Fruit fly (Drosophila melanogaster) whole organism, embryonic: ENCODE measurements around the gene bbg.

Experiments used
- B-H1 ChIP-seq: fragments of 200-800 bp; sonication (Bioruptor generic); IDR thresholded peaks from 3 replicates; pipeline ENCODE4 v1.3.6; 2022; ENCODE audit warnings: missing biosample characterization, missing genetic modification characterization
- Blimp-1 ChIP-seq: fragments of 200-800 bp; sonication (Bioruptor generic); optimal IDR thresholded peaks from 3 replicates; lab custom pipeline; 2018; ENCODE audit warnings: missing biosample characterization, missing genetic modification characterization, mild to moderate bottlenecking, moderate library complexity, missing genetic modification reagents
- CG10267 ChIP-seq: fragments of 200-800 bp; sonication (Bioruptor generic); optimal IDR thresholded peaks from 2 replicates; lab custom pipeline; 2018; ENCODE audit warnings: missing biosample characterization, mild to moderate bottlenecking, missing genetic modification characterization, moderate library complexity
- CG10543 ChIP-seq: fragments of 200-800 bp; sonication (Bioruptor generic); optimal IDR thresholded peaks from 3 replicates; lab custom pipeline; 2017; ENCODE audit warnings: missing biosample characterization, mild to moderate bottlenecking, missing genetic modification characterization, moderate library complexity
- CG10565 ChIP-seq: fragments of 200-800 bp; sonication (Bioruptor generic); optimal IDR thresholded peaks from 3 replicates; lab custom pipeline; 2016; ENCODE audit warnings: missing biosample characterization, mild to moderate bottlenecking, missing genetic modification characterization
- CG11093 ChIP-seq: fragments of 200-800 bp; sonication (Bioruptor generic); IDR thresholded peaks from 3 replicates; pipeline ENCODE4 v1.3.6; 2022; ENCODE audit warnings: missing biosample characterization, missing genetic modification characterization
- CG11398 ChIP-seq: fragments of 200-800 bp; sonication (Bioruptor generic); optimal IDR thresholded peaks from 2 replicates; lab custom pipeline; 2016; ENCODE audit warnings: missing biosample characterization, missing genetic modification characterization
- CG11504 ChIP-seq: fragments of 200-800 bp; sonication (Bioruptor generic); optimal IDR thresholded peaks from 3 replicates; lab custom pipeline; 2019; ENCODE audit warnings: missing biosample characterization, mild to moderate bottlenecking, missing genetic modification characterization, moderate library complexity
- CG12219 ChIP-seq: fragments of 200-800 bp; sonication (Bioruptor generic); optimal IDR thresholded peaks from 3 replicates; lab custom pipeline; 2018; ENCODE audit warnings: missing biosample characterization, mild to moderate bottlenecking, missing genetic modification characterization
- CG12942 ChIP-seq: fragments of 200-800 bp; sonication (Bioruptor generic); optimal IDR thresholded peaks from 3 replicates; lab custom pipeline; 2016; ENCODE audit warnings: missing biosample characterization, missing genetic modification characterization
- CG13296 ChIP-seq: fragments of 200-800 bp; sonication (Bioruptor generic); optimal IDR thresholded peaks from 3 replicates; lab custom pipeline; 2018; ENCODE audit warnings: missing biosample characterization, mild to moderate bottlenecking, missing genetic modification characterization
- CG13624 ChIP-seq: fragments of 200-800 bp; sonication (Bioruptor generic); optimal IDR thresholded peaks from 2 replicates; lab custom pipeline; 2016; ENCODE audit warnings: missing biosample characterization, missing genetic modification characterization
- CG1603 ChIP-seq: fragments of 200-800 bp; sonication (Bioruptor generic); optimal IDR thresholded peaks from 2 replicates; lab custom pipeline; 2019; ENCODE audit warnings: missing biosample characterization, mild to moderate bottlenecking, missing genetic modification characterization, moderate library complexity
- CG1647 ChIP-seq: fragments of 200-800 bp; sonication (Bioruptor generic); optimal IDR thresholded peaks from 3 replicates; lab custom pipeline; 2016; ENCODE audit warnings: missing biosample characterization, missing genetic modification characterization
- CG17829 ChIP-seq: fragments of 200-800 bp; optimal IDR thresholded peaks from 2 replicates; lab custom pipeline; 2019; ENCODE audit warnings: missing biosample characterization, mild to moderate bottlenecking, missing genetic modification characterization, moderate library complexity
- CG30403 ChIP-seq: fragments of 200-800 bp; sonication (Bioruptor generic); optimal IDR thresholded peaks from 3 replicates; lab custom pipeline; 2016; ENCODE audit warnings: missing biosample characterization, missing genetic modification characterization
- CG31224 ChIP-seq: fragments of 200-800 bp; sonication (Bioruptor generic); IDR thresholded peaks from 2 replicates; pipeline ENCODE4 v1.3.6; 2022; ENCODE audit warnings: missing biosample characterization, missing genetic modification characterization
- CG5245 ChIP-seq: fragments of 200-800 bp; sonication (Bioruptor generic); optimal IDR thresholded peaks from 3 replicates; lab custom pipeline; 2016; ENCODE audit warnings: missing biosample characterization, missing genetic modification characterization
- CG6272 ChIP-seq: fragments of 200-800 bp; sonication (Bioruptor generic); IDR thresholded peaks from 2 replicates; pipeline ENCODE4 v1.3.6; 2022; ENCODE audit warnings: missing biosample characterization, missing genetic modification characterization
- CG9876 ChIP-seq: fragments of 200-800 bp; sonication (Bioruptor generic); optimal IDR thresholded peaks from 2 replicates; lab custom pipeline; 2016; ENCODE audit warnings: missing biosample characterization, missing genetic modification characterization
- CTCF ChIP-seq: fragments of 200-800 bp; sonication (Bioruptor generic); optimal IDR thresholded peaks from 2 replicates; lab custom pipeline; 2017; ENCODE audit warnings: missing biosample characterization, mild to moderate bottlenecking, missing genetic modification characterization, moderate library complexity
- CkIIα-i1 ChIP-seq: fragments of 200-800 bp; sonication (Bioruptor generic); IDR thresholded peaks from 2 replicates; pipeline ENCODE4 v1.3.6; 2022; ENCODE audit warnings: missing biosample characterization, missing genetic modification characterization
- CrebB ChIP-seq: fragments of 200-800 bp; sonication (Bioruptor generic); optimal IDR thresholded peaks from 3 replicates; lab custom pipeline; 2018; ENCODE audit warnings: missing biosample characterization, mild to moderate bottlenecking, missing genetic modification characterization
- Doc3 ChIP-seq: fragments of 200-800 bp; sonication (Bioruptor generic); IDR thresholded peaks from 3 replicates; pipeline ENCODE4 v1.3.6; 2022; ENCODE audit warnings: missing biosample characterization, missing genetic modification characterization; ENCODE audit not compliant: partially characterized antibody
- Gsc ChIP-seq: fragments of 200-800 bp; sonication (Bioruptor generic); IDR thresholded peaks from 2 replicates; pipeline ENCODE4 v1.3.6; 2022; ENCODE audit warnings: missing biosample characterization, missing genetic modification characterization
- H15 ChIP-seq: fragments of 200-800 bp; sonication (Bioruptor generic); IDR thresholded peaks from 3 replicates; pipeline ENCODE4 v1.3.6; 2022; ENCODE audit warnings: missing biosample characterization, missing genetic modification characterization
- HHEX ChIP-seq: fragments of 200-800 bp; sonication (Bioruptor generic); optimal IDR thresholded peaks from 3 replicates; lab custom pipeline; 2017; ENCODE audit warnings: missing biosample characterization, mild to moderate bottlenecking, missing genetic modification characterization, missing genetic modification reagents
- Hr51 ChIP-seq, 2 experiments: fragments of 200-800 bp; sonication (Bioruptor generic); optimal IDR thresholded peaks; 2 replicates in 1 of 2; 3 replicates in 1 of 2; lab custom pipeline; 2016 to 2018; ENCODE audit warnings: missing biosample characterization in 2 of 2, missing genetic modification characterization in 2 of 2, mild to moderate bottlenecking in 1 of 2, moderate library complexity in 1 of 2
- Jarid2 ChIP-seq: fragments of 200-800 bp; sonication (Bioruptor generic); optimal IDR thresholded peaks from 3 replicates; lab custom pipeline; 2017; ENCODE audit warnings: mild to moderate bottlenecking, missing biosample characterization, missing genetic modification reagents, missing genetic modification characterization
- Max ChIP-seq: fragments of 200-800 bp; sonication (Bioruptor generic); optimal IDR thresholded peaks from 2 replicates; lab custom pipeline; 2016; ENCODE audit warnings: missing biosample characterization, mild to moderate bottlenecking, missing genetic modification characterization
- Mes4 ChIP-seq: fragments of 200-800 bp; sonication (Bioruptor generic); optimal IDR thresholded peaks from 2 replicates; lab custom pipeline; 2016; ENCODE audit warnings: missing biosample characterization, missing genetic modification characterization
- Optix ChIP-seq: fragments of 200-800 bp; sonication (Bioruptor generic); IDR thresholded peaks from 3 replicates; pipeline ENCODE4 v1.3.6; 2022; ENCODE audit warnings: missing biosample characterization, missing genetic modification characterization
- Ravus ChIP-seq: fragments of 200-800 bp; sonication (Bioruptor generic); IDR thresholded peaks from 2 replicates; pipeline ENCODE4 v1.3.6; 2022; ENCODE audit warnings: missing biosample characterization, missing genetic modification characterization
- Spps ChIP-seq: fragments of 200-800 bp; sonication (Bioruptor generic); optimal IDR thresholded peaks from 2 replicates; lab custom pipeline; 2018; ENCODE audit warnings: missing biosample characterization, mild to moderate bottlenecking, missing genetic modification characterization
- cato ChIP-seq: fragments of 200-800 bp; sonication (Bioruptor generic); optimal IDR thresholded peaks from 2 replicates; lab custom pipeline; 2016; ENCODE audit warnings: missing biosample characterization, missing genetic modification characterization, borderline replicate concordance
- danr ChIP-seq: fragments of 200-800 bp; sonication (Bioruptor generic); IDR thresholded peaks from 2 replicates; pipeline ENCODE4 v1.3.6; 2022; ENCODE audit warnings: missing biosample characterization, missing genetic modification characterization
- dysf ChIP-seq: fragments of 200-800 bp; sonication (Bioruptor generic); IDR thresholded peaks from 3 replicates; pipeline ENCODE4 v1.3.6; 2022; ENCODE audit warnings: missing biosample characterization, missing genetic modification characterization
- exex ChIP-seq: fragments of 200-800 bp; sonication (Bioruptor generic); optimal IDR thresholded peaks from 4 replicates; lab custom pipeline; 2018; ENCODE audit warnings: missing biosample characterization, mild to moderate bottlenecking, missing genetic modification characterization, moderate library complexity
- eyg ChIP-seq: fragments of 200-800 bp; sonication (Bioruptor generic); optimal IDR thresholded peaks from 3 replicates; lab custom pipeline; 2016; ENCODE audit warnings: missing biosample characterization, missing genetic modification characterization
- fd96Cb ChIP-seq: fragments of 200-800 bp; sonication (Bioruptor generic); optimal IDR thresholded peaks from 2 replicates; lab custom pipeline; 2018; ENCODE audit warnings: missing biosample characterization, mild to moderate bottlenecking, missing genetic modification characterization, moderate library complexity
- fu2 ChIP-seq: fragments of 200-800 bp; sonication (Bioruptor generic); optimal IDR thresholded peaks from 2 replicates; lab custom pipeline; 2016; ENCODE audit warnings: missing biosample characterization, missing genetic modification characterization
- gt ChIP-seq: fragments of 200-800 bp; sonication (Bioruptor generic); IDR thresholded peaks from 2 replicates; pipeline ENCODE4 v1.3.6; 2022; ENCODE audit warnings: missing biosample characterization, missing genetic modification characterization
- klu ChIP-seq: fragments of 200-800 bp; sonication (Bioruptor generic); IDR thresholded peaks from 2 replicates; pipeline ENCODE4 v1.3.6; 2022; ENCODE audit warnings: missing biosample characterization, missing genetic modification characterization
- mam ChIP-seq: fragments of 200-800 bp; sonication (Bioruptor generic); optimal IDR thresholded peaks from 3 replicates; lab custom pipeline; 2016; ENCODE audit warnings: missing biosample characterization, missing genetic modification characterization
- pho ChIP-seq: fragments of 200-800 bp; sonication (Bioruptor generic); optimal IDR thresholded peaks from 2 replicates; lab custom pipeline; 2016; ENCODE audit warnings: missing biosample characterization, missing genetic modification characterization
- pros ChIP-seq: fragments of 200-800 bp; sonication (Bioruptor generic); optimal IDR thresholded peaks from 3 replicates; lab custom pipeline; 2019; ENCODE audit warnings: missing biosample characterization, mild to moderate bottlenecking, missing genetic modification characterization, moderate library complexity
- pum ChIP-seq: fragments of 200-800 bp; sonication (Bioruptor generic); optimal IDR thresholded peaks from 2 replicates; lab custom pipeline; 2016; ENCODE audit warnings: missing biosample characterization, missing genetic modification characterization
- rib ChIP-seq: fragments of 200-800 bp; sonication (Bioruptor generic); IDR thresholded peaks from 2 replicates; pipeline ENCODE4 v1.3.6; 2022; ENCODE audit warnings: missing biosample characterization, missing genetic modification characterization
- sug ChIP-seq: fragments of 200-800 bp; optimal IDR thresholded peaks from 2 replicates; lab custom pipeline; 2019; ENCODE audit warnings: missing biosample characterization, mild to moderate bottlenecking, missing genetic modification characterization, moderate library complexity
- twi ChIP-seq: fragments of 200-800 bp; optimal IDR thresholded peaks from 2 replicates; lab custom pipeline; 2019; ENCODE audit warnings: missing biosample characterization, mild to moderate bottlenecking, missing genetic modification characterization, moderate library complexity
- zfh2 ChIP-seq: fragments of 200-800 bp; sonication (Bioruptor generic); optimal IDR thresholded peaks from 2 replicates; lab custom pipeline; 2016; ENCODE audit warnings: missing biosample characterization, missing genetic modification characterization

bbg gene

DNA sequence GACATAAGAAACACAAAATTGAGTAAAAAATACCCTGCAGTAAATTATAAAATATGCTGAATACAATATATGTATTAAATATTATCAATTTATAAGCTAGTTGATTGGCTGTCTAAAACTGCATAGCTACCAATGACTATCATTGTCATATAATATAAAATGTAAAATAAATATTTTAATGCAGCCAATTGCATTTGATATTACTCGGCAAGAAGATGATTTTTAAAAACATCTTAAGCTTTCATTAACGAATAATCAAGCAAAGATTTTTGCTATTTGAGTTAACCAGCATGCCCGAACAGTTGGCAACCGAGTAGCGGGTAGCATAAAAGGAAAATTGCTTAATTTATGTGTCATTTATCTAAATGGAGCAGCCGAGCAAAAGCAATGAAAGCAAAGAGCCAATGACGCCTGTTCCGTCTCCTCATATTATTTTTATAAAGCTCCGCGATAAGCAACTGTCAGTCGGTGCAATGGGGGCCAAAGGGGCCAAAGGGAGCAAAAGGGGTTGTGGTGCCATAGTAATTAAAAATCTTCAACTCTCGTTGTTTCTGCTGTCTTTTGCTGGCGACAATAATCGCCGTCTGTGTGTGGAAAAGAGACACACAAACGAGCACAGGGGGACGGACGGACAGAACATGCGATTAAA is 172.8 kb downstream of the bbg start (continued):
- TF ChIP-seq CG30403 (GFP tag; lab: Kevin White, UChicago): peak; percentile 52
- no peak for TF ChIP-seq CG10565 (GFP tag; lab: Kevin White, UChicago)
- TF ChIP-seq rib (GFP tag; lab: Robert Waterston, UW): no peak
- no peak for TF ChIP-seq pho (GFP tag; lab: Kevin White, UChicago)
- TF ChIP-seq CG12942 (GFP tag; lab: Kevin White, UChicago): peak; percentile 2
- no peak for TF ChIP-seq CG1603 (tag; lab: Kevin White, UChicago)
- no peak for TF ChIP-seq CTCF (GFP tag; lab: Kevin White, UChicago)
- TF ChIP-seq CG13296: no peak
- TF ChIP-seq CG17829 (tag; lab: Kevin White, UChicago): peak; percentile 39
- no peak for TF ChIP-seq Max
- TF ChIP-seq twi (tag; lab: Kevin White, UChicago): no peak
- TF ChIP-seq CG11504 (tag; lab: Kevin White, UChicago): peak; percentile 83
- peak; percentile 16 for TF ChIP-seq CG10267 (tag; lab: Kevin White, UChicago)
- TF ChIP-seq Blimp-1 (GFP tag; lab: Kevin White, UChicago): peak; percentile 65
- TF ChIP-seq H15 (GFP tag; lab: Robert Waterston, UW): no peak
- no peak for TF ChIP-seq CG12219 (GFP tag; lab: Kevin White, UChicago)
- no peak for TF ChIP-seq exex (tag; lab: Kevin White, UChicago)
- TF ChIP-seq mam (GFP tag; lab: Kevin White, UChicago): no peak
- TF ChIP-seq B-H1: peak; percentile 43; the same call in 1 of the 3 replicates
- peak; percentile 4 for TF ChIP-seq CG5245 (GFP tag; lab: Kevin White, UChicago)
- TF ChIP-seq CrebB: no peak
- TF ChIP-seq dysf (GFP tag; lab: Robert Waterston, UW): peak; percentile 59; the same call in 2 of the 3 replicates
- TF ChIP-seq danr (GFP tag; lab: Robert Waterston, UW): 0 out of 2 replicates have a peak, but pooled peaks have one; percentile 7
- no peak for TF ChIP-seq CG31224 (GFP tag; lab: Robert Waterston, UW)
- TF ChIP-seq HHEX (GFP tag; lab: Kevin White, UChicago): no peak
- no peak for TF ChIP-seq fu2 (GFP tag; lab: Kevin White, UChicago)
- no peak for TF ChIP-seq CG6272 (GFP tag; lab: Robert Waterston, UW)
- no peak for TF ChIP-seq CG11398 (GFP tag; lab: Kevin White, UChicago)
- peak; percentile 70 for TF ChIP-seq fd96Cb (tag; lab: Kevin White, UChicago)
- no peak for TF ChIP-seq sug
- TF ChIP-seq Gsc (GFP tag; lab: Robert Waterston, UW): no peak
- no peak for TF ChIP-seq CG1647
- no peak for TF ChIP-seq zfh2
- no peak for TF ChIP-seq cato (GFP tag; lab: Kevin White, UChicago)
- TF ChIP-seq eyg (GFP tag; lab: Kevin White, UChicago): no peak
- no peak for TF ChIP-seq klu (GFP tag; lab: Robert Waterston, UW)
- no peak for TF ChIP-seq Jarid2 (GFP tag; lab: Kevin White, UChicago)
- no peak for TF ChIP-seq Spps (tag; lab: Kevin White, UChicago)
- no peak for TF ChIP-seq pum (GFP tag; lab: Kevin White, UChicago)
- no peak for TF ChIP-seq Ravus
- TF ChIP-seq CG13624 (GFP tag; lab: Kevin White, UChicago): no peak
- no peak for TF ChIP-seq CkIIα-i1 (GFP tag; lab: Robert Waterston, UW)
- no peak for TF ChIP-seq Optix (GFP tag; lab: Robert Waterston, UW)
- TF ChIP-seq Hr51 (GFP tag; optimal IDR thresholded peaks at IDR 0.05; lab: Kevin White, UChicago): peak in 1 of 2 experiments; percentile 77
- no peak for TF ChIP-seq gt
- TF ChIP-seq Doc3: no peak
- TF ChIP-seq Mes4: no peak
- TF ChIP-seq CG10543: no peak
- TF ChIP-seq pros (GFP tag; lab: Kevin White, UChicago): no peak
- TF ChIP-seq CG11093 (GFP tag; lab: Robert Waterston, UW): no peak
- TF ChIP-seq CG9876 (GFP tag; lab: Kevin White, UChicago): no peak
